Fruit fly (Drosophila melanogaster) whole organism, embryonic: ENCODE data around the gene CG6398.

Source experiments
- Abd-B ChIP-seq: fragments of 200-800 bp; sonication (Bioruptor generic); optimal IDR thresholded peaks from 2 replicates; lab custom pipeline; 2018; ENCODE audit warnings: missing biosample characterization, mild to moderate bottlenecking, missing genetic modification characterization, moderate library complexity
- CG10147 ChIP-seq: fragments of 200-800 bp; sonication (Bioruptor generic); optimal IDR thresholded peaks from 2 replicates; lab custom pipeline; 2019; ENCODE audit warnings: missing biosample characterization, mild to moderate bottlenecking, missing genetic modification characterization, moderate library complexity
- CG10462 ChIP-seq: fragments of 200-800 bp; sonication (Bioruptor generic); optimal IDR thresholded peaks from 2 replicates; lab custom pipeline; 2016; ENCODE audit warnings: missing biosample characterization, missing genetic modification characterization
- CG11504 ChIP-seq: fragments of 200-800 bp; sonication (Bioruptor generic); optimal IDR thresholded peaks from 3 replicates; lab custom pipeline; 2019; ENCODE audit warnings: missing biosample characterization, mild to moderate bottlenecking, missing genetic modification characterization, moderate library complexity
- CG12299 ChIP-seq: fragments of 200-800 bp; sonication (Bioruptor generic); optimal IDR thresholded peaks from 2 replicates; lab custom pipeline; 2018; ENCODE audit warnings: missing biosample characterization, mild to moderate bottlenecking, missing genetic modification characterization
- CG15073 ChIP-seq: fragments of 200-800 bp; sonication (Bioruptor generic); optimal IDR thresholded peaks from 2 replicates; lab custom pipeline; 2016; ENCODE audit warnings: missing biosample characterization, missing genetic modification characterization
- CG15269 ChIP-seq: fragments of 200-800 bp; sonication (Bioruptor generic); optimal IDR thresholded peaks from 2 replicates; lab custom pipeline; 2018; ENCODE audit warnings: missing biosample characterization, mild to moderate bottlenecking, missing genetic modification characterization, moderate library complexity
- CG17359 ChIP-seq: fragments of 200-800 bp; sonication (Bioruptor generic); optimal IDR thresholded peaks from 3 replicates; lab custom pipeline; 2018; ENCODE audit warnings: missing biosample characterization, mild to moderate bottlenecking, missing genetic modification characterization, moderate library complexity
- CG17385 ChIP-seq: fragments of 200-800 bp; sonication (Bioruptor generic); optimal IDR thresholded peaks from 3 replicates; lab custom pipeline; 2018; ENCODE audit warnings: missing biosample characterization, mild to moderate bottlenecking, missing genetic modification characterization
- CG18262 ChIP-seq: fragments of 200-800 bp; optimal IDR thresholded peaks from 3 replicates; lab custom pipeline; 2019; ENCODE audit warnings: missing biosample characterization, mild to moderate bottlenecking, missing genetic modification characterization, moderate library complexity
- CG30431 ChIP-seq: fragments of 200-800 bp; sonication (Bioruptor generic); optimal IDR thresholded peaks from 2 replicates; lab custom pipeline; 2017; ENCODE audit warnings: missing biosample characterization, missing genetic modification characterization
- CG31388 ChIP-seq: fragments of 200-800 bp; sonication (Bioruptor generic); optimal IDR thresholded peaks from 2 replicates; lab custom pipeline; 2016; ENCODE audit warnings: missing biosample characterization, missing genetic modification characterization
- CG43689 ChIP-seq: fragments of 200-800 bp; sonication (Bioruptor generic); IDR thresholded peaks from 2 replicates; pipeline ENCODE4 v1.3.6; 2022; ENCODE audit warnings: missing biosample characterization, missing genetic modification characterization
- CG4707 ChIP-seq: fragments of 200-800 bp; sonication (Bioruptor generic); optimal IDR thresholded peaks from 2 replicates; lab custom pipeline; 2018; ENCODE audit warnings: missing biosample characterization, mild to moderate bottlenecking, missing genetic modification characterization, moderate library complexity
- Dp ChIP-seq: fragments of 200-800 bp; sonication (Bioruptor generic); optimal IDR thresholded peaks from 2 replicates; lab custom pipeline; 2018; ENCODE audit warnings: missing biosample characterization, mild to moderate bottlenecking, missing genetic modification characterization, moderate library complexity
- ERR ChIP-seq: fragments of 200-800 bp; sonication (Bioruptor generic); optimal IDR thresholded peaks from 2 replicates; lab custom pipeline; 2016; ENCODE audit warnings: missing biosample characterization, missing genetic modification characterization
- Hand ChIP-seq: fragments of 200-800 bp; sonication (Bioruptor generic); optimal IDR thresholded peaks from 2 replicates; lab custom pipeline; 2017; ENCODE audit warnings: mild to moderate bottlenecking, missing biosample characterization, missing genetic modification reagents, missing genetic modification characterization
- Hey ChIP-seq: fragments of 200-800 bp; sonication (Bioruptor generic); optimal IDR thresholded peaks from 3 replicates; lab custom pipeline; 2018; ENCODE audit warnings: missing biosample characterization, mild to moderate bottlenecking, missing genetic modification characterization
- HmgD ChIP-seq: fragments of 200-800 bp; sonication (Bioruptor generic); optimal IDR thresholded peaks from 3 replicates; lab custom pipeline; 2016; ENCODE audit warnings: missing biosample characterization, missing genetic modification characterization
- Hr78 ChIP-seq, 2 experiments: fragments of 200-800 bp in 1 of 2; fragments of >200 bp in 1 of 2; sonication (Bioruptor generic) in 1 of 2; optimal IDR thresholded peaks; 2 replicates each; lab custom pipeline; 2017 to 2019; ENCODE audit warnings: missing biosample characterization in 2 of 2, missing genetic modification characterization in 2 of 2, mild to moderate bottlenecking in 1 of 2, moderate library complexity in 1 of 2
- Mad ChIP-seq: fragments of 200-800 bp; sonication (Bioruptor generic); optimal IDR thresholded peaks from 2 replicates; lab custom pipeline; 2016; ENCODE audit warnings: missing biosample characterization, missing genetic modification characterization
- Med ChIP-seq: fragments of 200-800 bp; sonication (Bioruptor generic); peaks from one replicate; lab custom pipeline; 2016; ENCODE audit warnings: missing biosample characterization, missing genetic modification characterization, mild to moderate bottlenecking, inconsistent platforms, moderate library complexity
- Oaz ChIP-seq: fragments of 200-800 bp; sonication (Bioruptor generic); IDR thresholded peaks from 2 replicates; pipeline ENCODE4 v1.3.6; 2022; ENCODE audit warnings: missing biosample characterization, missing genetic modification characterization
- Opbp ChIP-seq: fragments of 200-800 bp; sonication (Bioruptor generic); IDR thresholded peaks from 3 replicates; pipeline ENCODE4 v1.3.6; 2022; ENCODE audit warnings: missing biosample characterization, missing genetic modification characterization; ENCODE audit not compliant: partially characterized antibody
- Ptx1 ChIP-seq: fragments of 200-800 bp; sonication (Bioruptor generic); IDR thresholded peaks from 2 replicates; pipeline ENCODE4 v1.3.6; 2022; ENCODE audit warnings: missing biosample characterization, missing genetic modification characterization
- Sox102F ChIP-seq: fragments of 200-800 bp; sonication (Bioruptor generic); optimal IDR thresholded peaks from 2 replicates; lab custom pipeline; 2018; ENCODE audit warnings: missing biosample characterization, mild to moderate bottlenecking, missing genetic modification characterization, moderate library complexity
- aop ChIP-seq: fragments of 200-800 bp; sonication (Bioruptor generic); IDR thresholded peaks from 2 replicates; pipeline ENCODE4 v1.3.6; 2022; ENCODE audit warnings: missing biosample characterization, missing genetic modification characterization
- danr ChIP-seq: fragments of 200-800 bp; sonication (Bioruptor generic); IDR thresholded peaks from 2 replicates; pipeline ENCODE4 v1.3.6; 2022; ENCODE audit warnings: missing biosample characterization, missing genetic modification characterization
- dati ChIP-seq: fragments of 200-800 bp; sonication (Bioruptor generic); IDR thresholded peaks from 2 replicates; pipeline ENCODE4 v1.3.6; 2022; ENCODE audit warnings: missing biosample characterization, missing genetic modification characterization
- en ChIP-seq: fragments of 200-800 bp; sonication (Bioruptor generic); optimal IDR thresholded peaks from 2 replicates; lab custom pipeline; 2016; ENCODE audit warnings: missing biosample characterization, missing genetic modification characterization
- gce ChIP-seq: fragments of 200-800 bp; sonication (Bioruptor generic); IDR thresholded peaks from 3 replicates; pipeline ENCODE4 v1.3.6; 2022; ENCODE audit warnings: missing biosample characterization, missing genetic modification characterization
- grn ChIP-seq: fragments of 200-800 bp; sonication (Bioruptor generic); optimal IDR thresholded peaks from 3 replicates; lab custom pipeline; 2017; ENCODE audit warnings: missing biosample characterization, missing genetic modification characterization
- gsb-n ChIP-seq: fragments of 200-800 bp; sonication (Bioruptor generic); optimal IDR thresholded peaks from 3 replicates; lab custom pipeline; 2018; ENCODE audit warnings: missing biosample characterization, mild to moderate bottlenecking, missing genetic modification characterization
- hth ChIP-seq: fragments of >200 bp; optimal IDR thresholded peaks from 2 replicates; lab custom pipeline; 2017; ENCODE audit warnings: inconsistent platforms
- insv ChIP-seq, 2 experiments: fragments of 200-800 bp; sonication (Bioruptor generic); optimal IDR thresholded peaks; 3 replicates each; lab custom pipeline; 2016 to 2018; ENCODE audit warnings: missing biosample characterization in 2 of 2, missing genetic modification characterization in 2 of 2
- jing ChIP-seq: fragments of 200-800 bp; sonication (Bioruptor generic); optimal IDR thresholded peaks from 2 replicates; lab custom pipeline; 2018; ENCODE audit warnings: missing biosample characterization, mild to moderate bottlenecking, missing genetic modification characterization
- kay ChIP-seq: fragments of 200-800 bp; sonication (Bioruptor generic); optimal IDR thresholded peaks from 2 replicates; lab custom pipeline; 2016; ENCODE audit warnings: missing biosample characterization, missing genetic modification characterization
- maf-S ChIP-seq: fragments of 200-800 bp; sonication (Bioruptor generic); optimal IDR thresholded peaks from 2 replicates; lab custom pipeline; 2016; ENCODE audit warnings: missing biosample characterization, missing genetic modification characterization
- mam ChIP-seq: fragments of 200-800 bp; sonication (Bioruptor generic); optimal IDR thresholded peaks from 3 replicates; lab custom pipeline; 2016; ENCODE audit warnings: missing biosample characterization, missing genetic modification characterization
- nerfin-2 ChIP-seq: fragments of 200-800 bp; sonication (Bioruptor generic); IDR thresholded peaks from 2 replicates; pipeline ENCODE4 v1.3.6; 2022; ENCODE audit warnings: missing biosample characterization, missing genetic modification characterization; ENCODE audit not compliant: partially characterized antibody
- oc ChIP-seq: fragments of 200-800 bp; sonication (Bioruptor generic); optimal IDR thresholded peaks from 2 replicates; lab custom pipeline; 2018; ENCODE audit warnings: missing biosample characterization, mild to moderate bottlenecking, missing genetic modification characterization, moderate library complexity
- prd ChIP-seq, 3 experiments: fragments of >200 bp in 2 of 3; fragments of 200-800 bp in 1 of 3; sonication (Bioruptor generic) in 1 of 3; optimal IDR thresholded peaks in 2 of 3; IDR thresholded peaks in 1 of 3; 2 replicates in 2 of 3; 3 replicates in 1 of 3; pipeline versions ENCODE4 v1.3.6 to Lab custom; 2017 to 2022; ENCODE audit warnings: missing biosample characterization in 1 of 3, missing genetic modification characterization in 1 of 3
- ranshi ChIP-seq: fragments of 200-800 bp; sonication (Bioruptor generic); IDR thresholded peaks from 2 replicates; pipeline ENCODE4 v1.3.6; 2022; ENCODE audit warnings: missing biosample characterization, missing genetic modification characterization
- ro ChIP-seq: fragments of 200-800 bp; sonication (Bioruptor generic); IDR thresholded peaks from 2 replicates; pipeline ENCODE4 v1.3.6; 2022; ENCODE audit warnings: missing biosample characterization, missing genetic modification characterization
- sens-2 ChIP-seq: fragments of 200-800 bp; sonication (Bioruptor generic); IDR thresholded peaks from 2 replicates; pipeline ENCODE4 v1.3.6; 2022; ENCODE audit warnings: missing biosample characterization, missing genetic modification characterization
- sima ChIP-seq: fragments of 200-800 bp; sonication (Bioruptor generic); optimal IDR thresholded peaks from 2 replicates; lab custom pipeline; 2016; ENCODE audit warnings: missing biosample characterization, missing genetic modification characterization
- slp2 ChIP-seq: fragments of 200-800 bp; sonication (Bioruptor generic); optimal IDR thresholded peaks from 2 replicates; lab custom pipeline; 2016; ENCODE audit warnings: missing biosample characterization, missing genetic modification characterization
- sug ChIP-seq: fragments of 200-800 bp; optimal IDR thresholded peaks from 2 replicates; lab custom pipeline; 2019; ENCODE audit warnings: missing biosample characterization, mild to moderate bottlenecking, missing genetic modification characterization, moderate library complexity

The CG6398 gene

dm6 chrX:17829083-17829997 is 1.3 kb upstream of the CG6398 start (continued):
- TF ChIP-seq Sox102F (GFP tag; lab: Kevin White, UChicago) (peak; percentile 68), CG43689 (GFP tag; lab: Robert Waterston, UW) (no peak), slp2 (GFP tag; lab: Kevin White, UChicago) (peak; percentile 30), en (GFP tag; lab: Kevin White, UChicago) (peak; percentile 40), CG18262 (tag; lab: Kevin White, UChicago) (peak; percentile 91), CG17359 (tag; lab: Kevin White, UChicago) (peak; percentile 56), CG4707 (GFP tag; lab: Kevin White, UChicago) (no peak), sug (tag; lab: Kevin White, UChicago) (no peak), ERR (GFP tag; lab: Kevin White, UChicago) (no peak), Med (peak; percentile 35), mam (no peak), Dp (GFP tag; lab: Kevin White, UChicago) (no peak), CG11504 (tag; lab: Kevin White, UChicago) (peak; percentile 83), Mad (GFP tag; lab: Kevin White, UChicago) (no peak), grn (no peak), CG10147 (no peak), maf-S (GFP tag; lab: Kevin White, UChicago) (no peak), ro (GFP tag; lab: Robert Waterston, UW) (no peak), ranshi (GFP tag; lab: Robert Waterston, UW) (0 out of 2 replicates have a peak, but pooled peaks have one; percentile 11), insv (GFP tag; optimal IDR thresholded peaks at IDR 0.05; lab: Kevin White, UChicago) (peak in 1 of 2 experiments; percentile 11), oc (tag; lab: Kevin White, UChicago) (peak; percentile 57), CG17385 (GFP tag; lab: Kevin White, UChicago) (peak; percentile 60), nerfin-2 (GFP tag; lab: Robert Waterston, UW) (no peak), sima (GFP tag; lab: Kevin White, UChicago) (no peak), jing (GFP tag; lab: Kevin White, UChicago) (peak; percentile 51), gsb-n (tag; lab: Kevin White, UChicago) (peak; percentile 63), CG15073 (GFP tag; lab: Kevin White, UChicago) (no peak), gce (GFP tag; lab: Robert Waterston, UW) (no peak), kay (GFP tag; lab: Kevin White, UChicago) (peak; percentile 10), CG30431 (GFP tag; lab: Kevin White, UChicago) (peak; percentile 34), Hey (tag; lab: Kevin White, UChicago) (no peak), Hr78 (GFP tag; optimal IDR thresholded peaks at IDR 0.05; lab: Kevin White, UChicago) (peak in 1 of 2 experiments; percentile 30), Opbp (no peak), CG12299 (tag; lab: Kevin White, UChicago) (no peak), HmgD (GFP tag; lab: Kevin White, UChicago) (no peak), hth (lab: Kevin White, UChicago) (no peak), prd (optimal IDR thresholded peaks at IDR 0.05; lab: Kevin White, UChicago) (no peak), prd (GFP tag; IDR thresholded peaks at IDR 0.05; lab: Robert Waterston, UW) (peak; percentile 61; the same call in 2 of the 3 replicates), aop (GFP tag; lab: Robert Waterston, UW) (no peak), CG15269 (tag; lab: Kevin White, UChicago) (peak; percentile 62), danr (no peak), sens-2 (GFP tag; lab: Robert Waterston, UW) (0 out of 2 replicates have a peak, but pooled peaks have one; percentile 9), Abd-B (GFP tag; lab: Kevin White, UChicago) (peak; percentile 39), Hand (GFP tag; lab: Kevin White, UChicago) (no peak), Oaz (GFP tag; lab: Robert Waterston, UW) (no peak), CG10462 (GFP tag; lab: Kevin White, UChicago) (peak; percentile 14), Ptx1 (0 out of 2 replicates have a peak, but pooled peaks have one; percentile 20), CG31388 (GFP tag; lab: Kevin White, UChicago) (no peak), dati (GFP tag; lab: Robert Waterston, UW) (no peak)
